Fruit fly (Drosophila melanogaster) whole organism, embryonic: ENCODE results near the gene arm.
A peak's percentile ranks its signal among the peaks of the same experiment; 100 is the strongest.

Experiments used
- Atf3 ChIP-seq: fragments of 200-800 bp; sonication (Bioruptor generic); optimal IDR thresholded peaks from 3 replicates; lab custom pipeline; 2016; ENCODE audit warnings: missing biosample characterization, missing genetic modification characterization
- B-H2 ChIP-seq: fragments of 200-800 bp; sonication (Bioruptor generic); optimal IDR thresholded peaks from 2 replicates; lab custom pipeline; 2018; ENCODE audit warnings: missing biosample characterization, mild to moderate bottlenecking, missing genetic modification characterization
- CG10543 ChIP-seq: fragments of 200-800 bp; sonication (Bioruptor generic); optimal IDR thresholded peaks from 3 replicates; lab custom pipeline; 2017; ENCODE audit warnings: missing biosample characterization, mild to moderate bottlenecking, missing genetic modification characterization, moderate library complexity
- CG10959 ChIP-seq: fragments of 200-800 bp; sonication (Bioruptor generic); IDR thresholded peaks from 2 replicates; pipeline ENCODE4 v1.3.6; 2022; ENCODE audit warnings: missing biosample characterization, missing genetic modification characterization
- CG12104 ChIP-seq: fragments of 200-800 bp; sonication (Bioruptor generic); optimal IDR thresholded peaks from 3 replicates; lab custom pipeline; 2016; ENCODE audit warnings: missing biosample characterization, missing genetic modification characterization
- CG14014 ChIP-seq: fragments of 200-800 bp; sonication (Bioruptor generic); IDR thresholded peaks from 2 replicates; pipeline ENCODE4 v1.3.6; 2022; ENCODE audit warnings: missing biosample characterization, missing genetic modification characterization
- CG15011 ChIP-seq: fragments of 200-800 bp; sonication (Bioruptor generic); optimal IDR thresholded peaks from 3 replicates; lab custom pipeline; 2018; ENCODE audit warnings: missing biosample characterization, mild to moderate bottlenecking, missing genetic modification characterization
- CG17568 ChIP-seq: fragments of 200-800 bp; sonication (Bioruptor generic); optimal IDR thresholded peaks from 2 replicates; lab custom pipeline; 2018; ENCODE audit warnings: missing biosample characterization, mild to moderate bottlenecking, missing genetic modification characterization, moderate library complexity
- CG1792 ChIP-seq: fragments of 200-800 bp; sonication (Bioruptor generic); optimal IDR thresholded peaks from 2 replicates; lab custom pipeline; 2016; ENCODE audit warnings: missing biosample characterization, missing genetic modification characterization
- CG18599 ChIP-seq: fragments of 200-800 bp; sonication (Bioruptor generic); optimal IDR thresholded peaks from 3 replicates; lab custom pipeline; 2017; ENCODE audit warnings: missing biosample characterization, missing genetic modification characterization, mild to moderate bottlenecking, moderate library complexity, missing genetic modification reagents
- CG2120 ChIP-seq: fragments of 200-800 bp; sonication (Bioruptor generic); optimal IDR thresholded peaks from 3 replicates; lab custom pipeline; 2016; ENCODE audit warnings: missing biosample characterization, missing genetic modification characterization
- CG30403 ChIP-seq: fragments of 200-800 bp; sonication (Bioruptor generic); optimal IDR thresholded peaks from 3 replicates; lab custom pipeline; 2016; ENCODE audit warnings: missing biosample characterization, missing genetic modification characterization
- CG30431 ChIP-seq: fragments of 200-800 bp; sonication (Bioruptor generic); optimal IDR thresholded peaks from 2 replicates; lab custom pipeline; 2017; ENCODE audit warnings: missing biosample characterization, missing genetic modification characterization
- CG32767 ChIP-seq: fragments of 200-800 bp; sonication (Bioruptor generic); IDR thresholded peaks from 2 replicates; pipeline ENCODE4 v1.3.6; 2022; ENCODE audit warnings: missing biosample characterization, missing genetic modification characterization
- CG34376 ChIP-seq: fragments of 200-800 bp; sonication (Bioruptor generic); optimal IDR thresholded peaks from 2 replicates; lab custom pipeline; 2018; ENCODE audit warnings: missing biosample characterization, mild to moderate bottlenecking, missing genetic modification characterization
- CG3847 ChIP-seq: fragments of 200-800 bp; sonication (Bioruptor generic); IDR thresholded peaks from 2 replicates; pipeline ENCODE4 v1.3.6; 2022; ENCODE audit warnings: missing biosample characterization, missing genetic modification characterization
- CG5245 ChIP-seq: fragments of 200-800 bp; sonication (Bioruptor generic); optimal IDR thresholded peaks from 3 replicates; lab custom pipeline; 2016; ENCODE audit warnings: missing biosample characterization, missing genetic modification characterization
- CG6791 ChIP-seq: fragments of 200-800 bp; sonication (Bioruptor generic); IDR thresholded peaks from 3 replicates; pipeline ENCODE4 v1.3.6; 2022; ENCODE audit warnings: missing biosample characterization, missing genetic modification characterization; ENCODE audit not compliant: partially characterized antibody
- CG8290 ChIP-seq, 3 experiments: fragments of 200-800 bp; sonication (Bioruptor generic); optimal IDR thresholded peaks; 2 replicates each; lab custom pipeline; 2016 to 2019; ENCODE audit warnings: missing biosample characterization in 3 of 3, missing genetic modification characterization in 3 of 3, mild to moderate bottlenecking in 2 of 3, moderate library complexity in 1 of 3
- CG8944 ChIP-seq: fragments of 200-800 bp; sonication (Bioruptor generic); optimal IDR thresholded peaks from 3 replicates; lab custom pipeline; 2016; ENCODE audit warnings: missing biosample characterization, missing genetic modification characterization
- CG9215 ChIP-seq: fragments of 200-800 bp; sonication (Bioruptor generic); IDR thresholded peaks from 2 replicates; pipeline ENCODE4 v1.3.6; 2022; ENCODE audit warnings: missing biosample characterization, missing genetic modification characterization
- Dll ChIP-seq: fragments of 200-800 bp; sonication (Bioruptor generic); IDR thresholded peaks from 4 replicates; pipeline ENCODE4 v1.3.6; 2022; ENCODE audit warnings: missing biosample characterization, missing genetic modification characterization; ENCODE audit not compliant: partially characterized antibody
- Hr39 ChIP-seq: fragments of >200 bp; optimal IDR thresholded peaks from 2 replicates; lab custom pipeline; 2017
- Lpt ChIP-seq: fragments of >200 bp; optimal IDR thresholded peaks from 2 replicates; lab custom pipeline; 2018; ENCODE audit warnings: missing biosample characterization, missing genetic modification characterization
- Meics ChIP-seq: fragments of 200-800 bp; sonication (Bioruptor generic); optimal IDR thresholded peaks from 2 replicates; lab custom pipeline; 2017; ENCODE audit warnings: missing biosample characterization, mild to moderate bottlenecking, missing genetic modification characterization
- Neu2 ChIP-seq: fragments of 200-800 bp; sonication (Bioruptor generic); optimal IDR thresholded peaks from 3 replicates; lab custom pipeline; 2016; ENCODE audit warnings: missing biosample characterization, missing genetic modification characterization, borderline replicate concordance
- Poxn ChIP-seq: fragments of 200-800 bp; sonication (Bioruptor generic); IDR thresholded peaks from 2 replicates; pipeline ENCODE4 v1.3.6; 2022; ENCODE audit warnings: missing biosample characterization, missing genetic modification characterization
- Ptx1 ChIP-seq: fragments of 200-800 bp; sonication (Bioruptor generic); IDR thresholded peaks from 2 replicates; pipeline ENCODE4 v1.3.6; 2022; ENCODE audit warnings: missing biosample characterization, missing genetic modification characterization
- Ravus ChIP-seq: fragments of 200-800 bp; sonication (Bioruptor generic); IDR thresholded peaks from 2 replicates; pipeline ENCODE4 v1.3.6; 2022; ENCODE audit warnings: missing biosample characterization, missing genetic modification characterization
- Rfx ChIP-seq: fragments of 200-800 bp; sonication (Bioruptor generic); IDR thresholded peaks from 2 replicates; pipeline ENCODE4 v1.3.6; 2022; ENCODE audit warnings: missing biosample characterization, missing genetic modification characterization
- Tbp ChIP-seq: fragments of >200 bp; optimal IDR thresholded peaks from 2 replicates; lab custom pipeline; 2018; ENCODE audit warnings: missing biosample characterization, missing genetic modification characterization
- amos ChIP-seq: fragments of 200-800 bp; sonication (Bioruptor generic); IDR thresholded peaks from 2 replicates; pipeline ENCODE4 v1.3.6; 2022; ENCODE audit warnings: missing biosample characterization, missing genetic modification characterization; ENCODE audit not compliant: partially characterized antibody
- ara ChIP-seq: fragments of 200-800 bp; sonication (Bioruptor generic); IDR thresholded peaks from 2 replicates; pipeline ENCODE4 v1.3.6; 2022; ENCODE audit warnings: missing biosample characterization, missing genetic modification characterization
- bbx ChIP-seq: fragments of 200-800 bp; sonication (Bioruptor generic); IDR thresholded peaks from 2 replicates; pipeline ENCODE4 v1.3.6; 2022; ENCODE audit warnings: missing biosample characterization, missing genetic modification characterization; ENCODE audit not compliant: partially characterized antibody
- bowl ChIP-seq: fragments of 200-800 bp; sonication (Bioruptor generic); IDR thresholded peaks from 2 replicates; pipeline ENCODE4 v1.3.6; 2022; ENCODE audit warnings: missing biosample characterization, missing genetic modification characterization
- cad ChIP-seq: fragments of >200 bp; optimal IDR thresholded peaks from 2 replicates; lab custom pipeline; 2017; ENCODE audit warnings: missing biosample characterization, missing genetic modification characterization
- caup ChIP-seq: fragments of 200-800 bp; sonication (Bioruptor generic); optimal IDR thresholded peaks from 3 replicates; lab custom pipeline; 2017; ENCODE audit warnings: missing biosample characterization, mild to moderate bottlenecking, missing genetic modification characterization, moderate library complexity; ENCODE audit not compliant: severe bottlenecking
- crp ChIP-seq, 2 experiments: fragments of 200-800 bp; sonication (Bioruptor generic); optimal IDR thresholded peaks; 2 replicates in 1 of 2; 3 replicates in 1 of 2; lab custom pipeline; 2017; ENCODE audit warnings: missing biosample characterization in 2 of 2, missing genetic modification characterization in 2 of 2, mild to moderate bottlenecking in 1 of 2, moderate library complexity in 1 of 2
- dmrt11E ChIP-seq: fragments of 200-800 bp; sonication (Bioruptor generic); optimal IDR thresholded peaks from 3 replicates; lab custom pipeline; 2018; ENCODE audit warnings: missing biosample characterization, mild to moderate bottlenecking, missing genetic modification characterization, moderate library complexity
- dpn ChIP-seq, 2 experiments: fragments of 200-800 bp; sonication (Bioruptor generic); optimal IDR thresholded peaks; 3 replicates each; lab custom pipeline; 2016; ENCODE audit warnings: missing biosample characterization in 2 of 2, missing genetic modification characterization in 2 of 2
- eve ChIP-seq, 2 experiments: fragments of >200 bp; optimal IDR thresholded peaks; 2 replicates each; lab custom pipeline; 2017; ENCODE audit warnings: missing biosample characterization in 2 of 2, missing genetic modification characterization in 2 of 2
- gem ChIP-seq: fragments of 200-800 bp; sonication (Bioruptor generic); optimal IDR thresholded peaks from 2 replicates; lab custom pipeline; 2019; ENCODE audit warnings: missing biosample characterization, mild to moderate bottlenecking, missing genetic modification characterization, moderate library complexity
- gt ChIP-seq: fragments of 200-800 bp; sonication (Bioruptor generic); IDR thresholded peaks from 2 replicates; pipeline ENCODE4 v1.3.6; 2022; ENCODE audit warnings: missing biosample characterization, missing genetic modification characterization
- hth ChIP-seq: fragments of >200 bp; optimal IDR thresholded peaks from 2 replicates; lab custom pipeline; 2017; ENCODE audit warnings: inconsistent platforms
- kah ChIP-seq: fragments of 200-800 bp; sonication (Bioruptor generic); optimal IDR thresholded peaks from 2 replicates; lab custom pipeline; 2018; ENCODE audit warnings: missing biosample characterization, mild to moderate bottlenecking, missing genetic modification characterization
- mirr ChIP-seq: fragments of 200-800 bp; sonication (Bioruptor generic); optimal IDR thresholded peaks from 3 replicates; lab custom pipeline; 2018; ENCODE audit warnings: missing biosample characterization, mild to moderate bottlenecking, missing genetic modification characterization
- nerfin-2 ChIP-seq: fragments of 200-800 bp; sonication (Bioruptor generic); IDR thresholded peaks from 2 replicates; pipeline ENCODE4 v1.3.6; 2022; ENCODE audit warnings: missing biosample characterization, missing genetic modification characterization; ENCODE audit not compliant: partially characterized antibody
- nom ChIP-seq: fragments of 200-800 bp; sonication (Bioruptor generic); optimal IDR thresholded peaks from 2 replicates; lab custom pipeline; 2017; ENCODE audit warnings: missing biosample characterization, missing genetic modification characterization, mild to moderate bottlenecking, moderate library complexity, missing genetic modification reagents
- pnt ChIP-seq: fragments of 200-800 bp; sonication (Bioruptor generic); optimal IDR thresholded peaks from 3 replicates; lab custom pipeline; 2016; ENCODE audit warnings: missing biosample characterization, missing genetic modification characterization
- sisA ChIP-seq: fragments of 200-800 bp; sonication (Bioruptor generic); IDR thresholded peaks from 2 replicates; pipeline ENCODE4 v1.3.6; 2022; ENCODE audit warnings: missing biosample characterization, missing genetic modification characterization
- unpg ChIP-seq: fragments of 200-800 bp; sonication (Bioruptor generic); optimal IDR thresholded peaks from 3 replicates; lab custom pipeline; 2018; ENCODE audit warnings: missing biosample characterization, mild to moderate bottlenecking, missing genetic modification characterization, moderate library complexity

The arm gene

DNA sequence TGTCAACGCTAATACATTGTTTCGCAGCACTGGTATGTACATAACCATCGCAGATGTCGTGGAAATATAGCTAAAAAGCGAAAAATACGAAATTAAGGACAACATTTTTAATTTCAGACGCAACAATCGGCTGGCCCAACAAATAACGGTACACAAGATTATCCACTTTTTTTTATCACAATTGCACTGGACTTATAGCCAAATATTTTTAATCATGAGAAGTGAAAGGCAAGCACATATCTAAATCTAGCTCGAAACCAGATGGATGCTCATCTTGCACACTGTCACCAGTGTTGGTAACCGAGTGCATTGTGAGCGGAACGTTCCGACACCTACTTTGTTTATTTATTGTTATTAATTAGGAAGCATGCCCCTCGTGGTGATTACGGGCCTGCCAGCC, 39.6 kb upstream of the arm start, which contains the start of the genes CG3857 and CG3587 (continued):
- TF ChIP-seq amos (no peak), CG2120 (peak; percentile 91), CG9215 (GFP tag; lab: Robert Waterston, UW) (peak; percentile 77), dmrt11E (tag; lab: Kevin White, UChicago) (peak; percentile 70), caup (peak; percentile 71), Rfx (GFP tag; lab: Robert Waterston, UW) (peak; percentile 78), ara (GFP tag; lab: Robert Waterston, UW) (no peak), CG12104 (GFP tag; lab: Kevin White, UChicago) (peak; percentile 32), crp (GFP tag; optimal IDR thresholded peaks at IDR 0.05; lab: Kevin White, UChicago) (peak in 1 of 2 experiments; percentile 61), Ravus (GFP tag; lab: Robert Waterston, UW) (no peak), mirr (GFP tag; lab: Kevin White, UChicago) (no peak), Neu2 (peak; percentile 6), CG18599 (GFP tag; lab: Kevin White, UChicago) (peak; percentile 73), Lpt (GFP tag; lab: Kevin White, UChicago) (no peak), CG10959 (GFP tag; lab: Robert Waterston, UW) (0 out of 2 replicates have a peak, but pooled peaks have one; percentile 16), cad (GFP tag; lab: Kevin White, UChicago) (no peak), bowl (GFP tag; lab: Robert Waterston, UW) (no peak), sisA (GFP tag; lab: Robert Waterston, UW) (peak; percentile 66), Hr39 (lab: Kevin White, UChicago) (no peak), gt (GFP tag; lab: Robert Waterston, UW) (no peak), CG32767 (0 out of 2 replicates have a peak, but pooled peaks have one; percentile 37), CG1792 (GFP tag; lab: Kevin White, UChicago) (peak; percentile 53), CG10543 (GFP tag; lab: Kevin White, UChicago) (peak; percentile 64), CG30431 (GFP tag; lab: Kevin White, UChicago) (peak; percentile 36), CG3847 (GFP tag; lab: Robert Waterston, UW) (peak; percentile 79), Meics (GFP tag; lab: Kevin White, UChicago) (peak; percentile 55), eve (GFP tag; optimal IDR thresholded peaks at IDR 0.05; lab: Kevin White, UChicago) (no peak), CG8944 (GFP tag; lab: Kevin White, UChicago) (peak; percentile 82), kah (GFP tag; lab: Kevin White, UChicago) (no peak), Dll (GFP tag; lab: Robert Waterston, UW) (no peak), CG15011 (GFP tag; lab: Kevin White, UChicago) (peak; percentile 28), hth (lab: Kevin White, UChicago) (no peak), CG5245 (GFP tag; lab: Kevin White, UChicago) (peak; percentile 26), Tbp (GFP tag; lab: Kevin White, UChicago) (peak; percentile 65), unpg (GFP tag; lab: Kevin White, UChicago) (peak; percentile 57), nerfin-2 (no peak), CG14014 (GFP tag; lab: Robert Waterston, UW) (peak; percentile 71), CG34376 (GFP tag; lab: Kevin White, UChicago) (peak; percentile 39), Ptx1 (GFP tag; lab: Robert Waterston, UW) (peak; percentile 79), CG6791 (no peak), CG17568 (GFP tag; lab: Kevin White, UChicago) (peak; percentile 46), bbx (no peak), nom (GFP tag; lab: Kevin White, UChicago) (peak; percentile 25), CG8290 (GFP tag; optimal IDR thresholded peaks at IDR 0.05; lab: Kevin White, UChicago) (peak; percentile 79), CG8290 (tag; optimal IDR thresholded peaks at IDR 0.05; lab: Kevin White, UChicago) (peak; percentile 57 to 70), dpn (GFP tag; optimal IDR thresholded peaks at IDR 0.05; lab: Kevin White, UChicago) (peak; percentile 79 to 80), CG30403 (GFP tag; lab: Kevin White, UChicago) (peak; percentile 90), pnt (GFP tag; lab: Kevin White, UChicago) (peak; percentile 75), B-H2 (peak; percentile 44), gem (tag; lab: Kevin White, UChicago) (peak; percentile 79), Poxn (GFP tag; lab: Robert Waterston, UW) (0 out of 2 replicates have a peak, but pooled peaks have one; percentile 28), Atf3 (GFP tag; lab: Kevin White, UChicago) (peak; percentile 75)
